Fruit fly (Drosophila melanogaster) whole organism, embryonic: ENCODE results near the gene CG14118.
A peak's percentile ranks its signal among the peaks of the same experiment; 100 is the strongest.

Experiments used
- Bgb ChIP-seq: fragments of 200-800 bp; sonication (Bioruptor generic); IDR thresholded peaks from 2 replicates; pipeline ENCODE4 v1.3.6; 2022; ENCODE audit warnings: missing biosample characterization, missing genetic modification characterization; ENCODE audit not compliant: partially characterized antibody
- CG10267 ChIP-seq: fragments of 200-800 bp; sonication (Bioruptor generic); optimal IDR thresholded peaks from 2 replicates; lab custom pipeline; 2018; ENCODE audit warnings: missing biosample characterization, mild to moderate bottlenecking, missing genetic modification characterization, moderate library complexity
- CG10543 ChIP-seq: fragments of 200-800 bp; sonication (Bioruptor generic); optimal IDR thresholded peaks from 3 replicates; lab custom pipeline; 2017; ENCODE audit warnings: missing biosample characterization, mild to moderate bottlenecking, missing genetic modification characterization, moderate library complexity
- CG10959 ChIP-seq: fragments of 200-800 bp; sonication (Bioruptor generic); IDR thresholded peaks from 2 replicates; pipeline ENCODE4 v1.3.6; 2022; ENCODE audit warnings: missing biosample characterization, missing genetic modification characterization
- CG12104 ChIP-seq: fragments of 200-800 bp; sonication (Bioruptor generic); optimal IDR thresholded peaks from 3 replicates; lab custom pipeline; 2016; ENCODE audit warnings: missing biosample characterization, missing genetic modification characterization
- CG1792 ChIP-seq: fragments of 200-800 bp; sonication (Bioruptor generic); optimal IDR thresholded peaks from 2 replicates; lab custom pipeline; 2016; ENCODE audit warnings: missing biosample characterization, missing genetic modification characterization
- CG18011 ChIP-seq: fragments of 200-800 bp; sonication (Bioruptor generic); optimal IDR thresholded peaks from 2 replicates; lab custom pipeline; 2017; ENCODE audit warnings: missing biosample characterization, missing genetic modification characterization, mild to moderate bottlenecking, moderate library complexity, missing genotype
- CG2199 ChIP-seq: fragments of 200-800 bp; sonication (Bioruptor generic); IDR thresholded peaks from 3 replicates; pipeline ENCODE4 v1.3.6; 2022; ENCODE audit warnings: missing biosample characterization, missing genetic modification characterization
- CG4424 ChIP-seq: fragments of 200-800 bp; sonication (Bioruptor generic); optimal IDR thresholded peaks from 3 replicates; lab custom pipeline; 2016; ENCODE audit warnings: missing biosample characterization, missing genetic modification characterization
- CG5180 ChIP-seq: fragments of 200-800 bp; sonication (Bioruptor generic); optimal IDR thresholded peaks from 3 replicates; lab custom pipeline; 2017; ENCODE audit warnings: missing biosample characterization, missing genetic modification characterization, mild to moderate bottlenecking, moderate library complexity, missing genetic modification reagents
- CG6175 ChIP-seq: fragments of 200-800 bp; sonication (Bioruptor generic); IDR thresholded peaks from 3 replicates; pipeline ENCODE4 v1.3.6; 2022; ENCODE audit warnings: missing biosample characterization, missing genetic modification characterization
- CG7372 ChIP-seq: fragments of 200-800 bp; sonication (Bioruptor generic); IDR thresholded peaks from 2 replicates; pipeline ENCODE4 v1.3.6; 2022; ENCODE audit warnings: missing biosample characterization, missing genetic modification characterization
- CG7745 ChIP-seq: fragments of 200-800 bp; sonication (Bioruptor generic); optimal IDR thresholded peaks from 2 replicates; lab custom pipeline; 2018; ENCODE audit warnings: missing biosample characterization, mild to moderate bottlenecking, missing genetic modification characterization, moderate library complexity
- CG9437 ChIP-seq: fragments of 200-800 bp; sonication (Bioruptor generic); optimal IDR thresholded peaks from 2 replicates; lab custom pipeline; 2018; ENCODE audit warnings: missing biosample characterization, mild to moderate bottlenecking, missing genetic modification characterization
- CG9727 ChIP-seq: fragments of 200-800 bp; sonication (Bioruptor generic); optimal IDR thresholded peaks from 3 replicates; lab custom pipeline; 2017; ENCODE audit warnings: missing biosample characterization, mild to moderate bottlenecking, missing genetic modification characterization
- Eip74EF ChIP-seq, 2 experiments: fragments of 200-800 bp in 1 of 2; fragments of >200 bp in 1 of 2; sonication (Bioruptor generic) in 1 of 2; optimal IDR thresholded peaks; 2 replicates each; lab custom pipeline; 2017 to 2019; ENCODE audit warnings: missing biosample characterization in 2 of 2, missing genetic modification characterization in 2 of 2, mild to moderate bottlenecking in 1 of 2, moderate library complexity in 1 of 2
- Elba2 ChIP-seq: fragments of 200-800 bp; sonication (Bioruptor generic); optimal IDR thresholded peaks from 3 replicates; lab custom pipeline; 2016; ENCODE audit warnings: missing biosample characterization, missing genetic modification characterization
- Ets65A ChIP-seq: fragments of 200-800 bp; sonication (Bioruptor generic); peaks from one replicate; lab custom pipeline; 2016; ENCODE audit warnings: missing biosample characterization, missing genetic modification characterization
- GATAe ChIP-seq: fragments of 200-800 bp; sonication (Bioruptor generic); conservative IDR thresholded peaks from 2 replicates; pipeline ENCODE4 v1.3.6; 2022; ENCODE audit warnings: missing biosample characterization, missing genetic modification characterization
- H2.0 ChIP-seq: fragments of 200-800 bp; sonication (Bioruptor generic); IDR thresholded peaks from 2 replicates; pipeline ENCODE4 v1.3.6; 2022; ENCODE audit warnings: missing biosample characterization, missing genetic modification characterization
- Hmr ChIP-seq: fragments of 200-800 bp; sonication (Bioruptor generic); optimal IDR thresholded peaks from 3 replicates; lab custom pipeline; 2017; ENCODE audit warnings: mild to moderate bottlenecking, missing biosample characterization, missing genetic modification reagents, missing genetic modification characterization
- Mad ChIP-seq: fragments of 200-800 bp; sonication (Bioruptor generic); optimal IDR thresholded peaks from 2 replicates; lab custom pipeline; 2016; ENCODE audit warnings: missing biosample characterization, missing genetic modification characterization
- Nf-YB ChIP-seq: fragments of 200-800 bp; sonication (Bioruptor generic); optimal IDR thresholded peaks from 3 replicates; lab custom pipeline; 2019; ENCODE audit warnings: missing biosample characterization, mild to moderate bottlenecking, missing genetic modification characterization, moderate library complexity
- Xrp1 ChIP-seq: fragments of 200-800 bp; sonication (Bioruptor generic); IDR thresholded peaks from 2 replicates; pipeline ENCODE4 v1.3.6; 2022; ENCODE audit warnings: missing biosample characterization, missing genetic modification characterization
- bab2 ChIP-seq: fragments of 200-800 bp; sonication (Bioruptor generic); optimal IDR thresholded peaks from 2 replicates; lab custom pipeline; 2016; ENCODE audit warnings: missing biosample characterization, missing genetic modification characterization
- br ChIP-seq: fragments of >200 bp; optimal IDR thresholded peaks from 2 replicates; lab custom pipeline; 2017
- chn ChIP-seq: fragments of 200-800 bp; sonication (Bioruptor generic); optimal IDR thresholded peaks from 2 replicates; lab custom pipeline; 2016; ENCODE audit warnings: missing biosample characterization, missing genetic modification characterization
- dan ChIP-seq: fragments of 200-800 bp; sonication (Bioruptor generic); IDR thresholded peaks from 2 replicates; pipeline ENCODE4 v1.3.6; 2022; ENCODE audit warnings: missing biosample characterization, missing genetic modification characterization
- dimm ChIP-seq: fragments of 200-800 bp; sonication (Bioruptor generic); IDR thresholded peaks from 2 replicates; pipeline ENCODE4 v1.3.6; 2022; ENCODE audit warnings: missing biosample characterization, missing genetic modification characterization
- eve ChIP-seq, 2 experiments: fragments of >200 bp; optimal IDR thresholded peaks; 2 replicates each; lab custom pipeline; 2017; ENCODE audit warnings: missing biosample characterization in 2 of 2, missing genetic modification characterization in 2 of 2
- exex ChIP-seq: fragments of 200-800 bp; sonication (Bioruptor generic); optimal IDR thresholded peaks from 4 replicates; lab custom pipeline; 2018; ENCODE audit warnings: missing biosample characterization, mild to moderate bottlenecking, missing genetic modification characterization, moderate library complexity
- fd102C ChIP-seq: fragments of 200-800 bp; sonication (Bioruptor generic); optimal IDR thresholded peaks from 2 replicates; lab custom pipeline; 2018; ENCODE audit warnings: missing biosample characterization, mild to moderate bottlenecking, missing genetic modification characterization, moderate library complexity
- gem ChIP-seq: fragments of 200-800 bp; sonication (Bioruptor generic); optimal IDR thresholded peaks from 2 replicates; lab custom pipeline; 2019; ENCODE audit warnings: missing biosample characterization, mild to moderate bottlenecking, missing genetic modification characterization, moderate library complexity
- grau ChIP-seq: fragments of 200-800 bp; optimal IDR thresholded peaks from 3 replicates; lab custom pipeline; 2019; ENCODE audit warnings: missing biosample characterization, mild to moderate bottlenecking, missing genetic modification characterization, moderate library complexity
- insv ChIP-seq, 2 experiments: fragments of 200-800 bp; sonication (Bioruptor generic); optimal IDR thresholded peaks; 3 replicates each; lab custom pipeline; 2016 to 2018; ENCODE audit warnings: missing biosample characterization in 2 of 2, missing genetic modification characterization in 2 of 2
- sug ChIP-seq: fragments of 200-800 bp; optimal IDR thresholded peaks from 2 replicates; lab custom pipeline; 2019; ENCODE audit warnings: missing biosample characterization, mild to moderate bottlenecking, missing genetic modification characterization, moderate library complexity
- toy ChIP-seq: fragments of 200-800 bp; sonication (Bioruptor generic); IDR thresholded peaks from 2 replicates; pipeline ENCODE4 v1.3.6; 2022; ENCODE audit warnings: missing biosample characterization, missing genetic modification characterization
- trem ChIP-seq: fragments of 200-800 bp; optimal IDR thresholded peaks from 3 replicates; lab custom pipeline; 2019; ENCODE audit warnings: missing biosample characterization, mild to moderate bottlenecking, missing genetic modification characterization, moderate library complexity
- tx ChIP-seq: fragments of 200-800 bp; sonication (Bioruptor generic); optimal IDR thresholded peaks from 2 replicates; lab custom pipeline; 2016; ENCODE audit warnings: missing biosample characterization, missing genetic modification characterization
- vnd ChIP-seq: fragments of 200-800 bp; sonication (Bioruptor generic); IDR thresholded peaks from 3 replicates; pipeline ENCODE4 v1.3.6; 2022; ENCODE audit warnings: missing biosample characterization, missing genetic modification characterization; ENCODE audit not compliant: partially characterized antibody
- zfh1 ChIP-seq: fragments of 200-800 bp; sonication (Bioruptor generic); IDR thresholded peaks from 3 replicates; pipeline ENCODE4 v1.3.6; 2022; ENCODE audit warnings: missing biosample characterization, missing genetic modification characterization

The CG14118 gene

DNA sequence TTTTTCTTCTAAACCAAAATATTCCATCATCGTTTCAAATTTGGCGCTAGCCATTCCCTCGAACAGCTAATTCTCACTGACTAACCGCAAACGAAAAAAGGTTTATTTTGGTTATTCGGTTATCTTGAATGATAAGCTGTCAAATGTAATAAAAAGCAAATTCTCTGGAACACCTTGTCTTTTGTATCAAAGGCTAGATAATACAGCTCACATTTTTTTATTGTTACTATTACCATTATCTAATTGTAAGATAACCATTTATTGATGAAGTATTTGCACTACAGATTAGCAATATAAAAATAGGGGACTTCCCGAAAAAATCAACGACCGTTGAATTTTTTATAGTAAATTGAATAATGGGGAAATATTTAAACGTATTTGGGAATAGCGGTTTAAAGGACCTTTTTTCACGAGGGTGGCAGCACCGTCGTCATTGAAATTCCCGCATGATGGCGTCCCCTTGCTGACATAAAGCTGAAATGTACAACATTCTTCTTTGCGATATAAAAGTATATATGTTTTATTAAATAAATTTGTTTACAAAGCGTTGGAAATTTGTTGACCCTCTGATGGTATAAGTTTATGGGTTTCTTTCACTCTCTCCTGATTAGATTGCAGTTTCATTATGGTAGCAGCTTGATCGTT, 31.1 kb upstream of the CG14118 start, which contains the start of gene CG32107 (continued):
- TF ChIP-seq CG5180 (GFP tag; lab: Kevin White, UChicago), result peak; percentile 44
- peak; percentile 9 for TF ChIP-seq gem (tag; lab: Kevin White, UChicago)
- TF ChIP-seq Ets65A (GFP tag; lab: Kevin White, UChicago), result peak; percentile 30
- peak; percentile 23 for TF ChIP-seq fd102C
- TF ChIP-seq trem, result peak; percentile 53
- TF ChIP-seq insv (GFP tag; optimal IDR thresholded peaks at IDR 0.05; lab: Kevin White, UChicago), result peak in 1 of 2 experiments; percentile 13
- TF ChIP-seq CG1792 (GFP tag; lab: Kevin White, UChicago), result no peak
- peak; percentile 16 for TF ChIP-seq Hmr (GFP tag; lab: Kevin White, UChicago)
- no peak for TF ChIP-seq Elba2
- TF ChIP-seq CG10543 (GFP tag; lab: Kevin White, UChicago), result no peak
- TF ChIP-seq Nf-YB (GFP tag; lab: Kevin White, UChicago), result no peak
- TF ChIP-seq dimm (GFP tag; lab: Robert Waterston, UW), result no peak
- TF ChIP-seq vnd (GFP tag; lab: Robert Waterston, UW), result no peak
- peak; percentile 19 for TF ChIP-seq CG4424 (GFP tag; lab: Kevin White, UChicago)
- TF ChIP-seq zfh1 (GFP tag; lab: Robert Waterston, UW), result 0 out of 3 replicates have a peak, but pooled peaks have one; percentile 21
- TF ChIP-seq Mad (GFP tag; lab: Kevin White, UChicago), result no peak
- TF ChIP-seq bab2 (GFP tag; lab: Kevin White, UChicago), result no peak
- peak; percentile 95 for TF ChIP-seq CG2199 (GFP tag; lab: Robert Waterston, UW)
- no peak for TF ChIP-seq CG7372 (GFP tag; lab: Robert Waterston, UW)
- no peak for TF ChIP-seq CG9437 (GFP tag; lab: Kevin White, UChicago)
- no peak for TF ChIP-seq CG7745 (tag; lab: Kevin White, UChicago)
- no peak for TF ChIP-seq H2.0
- 0 out of 2 replicates have a peak, but pooled peaks have one; percentile 29 for TF ChIP-seq Xrp1 (GFP tag; lab: Robert Waterston, UW)
- no peak for TF ChIP-seq CG9727 (GFP tag; lab: Kevin White, UChicago)
- peak; percentile 11 for TF ChIP-seq CG10267 (tag; lab: Kevin White, UChicago)
- no peak for TF ChIP-seq Eip74EF (GFP tag; optimal IDR thresholded peaks at IDR 0.05; lab: Kevin White, UChicago)
- TF ChIP-seq br (lab: Kevin White, UChicago), result no peak
- TF ChIP-seq sug (tag; lab: Kevin White, UChicago), result no peak
- no peak for TF ChIP-seq CG12104 (GFP tag; lab: Kevin White, UChicago)
- TF ChIP-seq grau (tag; lab: Kevin White, UChicago), result no peak
- peak; percentile 34; the same call in 1 of the 2 replicates for TF ChIP-seq Bgb (GFP tag; lab: Robert Waterston, UW)
- no peak for TF ChIP-seq chn (GFP tag; lab: Kevin White, UChicago)
- TF ChIP-seq toy (GFP tag; lab: Robert Waterston, UW), result no peak
- no peak for TF ChIP-seq dan (GFP tag; lab: Robert Waterston, UW)
- peak; percentile 96 for TF ChIP-seq CG18011 (GFP tag; lab: Kevin White, UChicago)

DNA sequence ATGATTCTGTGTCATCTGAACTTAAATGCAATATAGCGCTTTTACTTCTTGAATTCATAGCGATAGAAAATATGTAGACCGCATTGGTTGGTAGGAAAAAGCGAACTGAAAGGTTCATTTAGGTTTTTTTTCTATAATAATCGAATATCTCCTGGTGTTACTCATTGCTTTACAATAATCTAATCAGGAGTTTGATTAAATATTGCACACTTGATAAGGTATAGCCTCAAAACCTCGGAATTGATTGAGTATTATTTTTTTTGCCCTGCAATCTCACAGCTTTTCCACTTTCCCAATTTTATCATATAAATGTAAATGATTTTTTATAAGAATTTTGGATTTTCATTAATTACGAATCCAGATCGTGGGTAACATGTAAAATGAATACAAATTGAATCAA, 29.6 kb upstream of the CG14118 start, which contains the start of gene CG10943:
CG10943 (minus strand) TSS at position 101 of the 400 bp plus-strand sequence.
- TF ChIP-seq CG10959 (GFP tag; lab: Robert Waterston, UW) (no peak), CG6175 (GFP tag; lab: Robert Waterston, UW) (no peak), GATAe (GFP tag; lab: Robert Waterston, UW) (0 out of 2 replicates have a peak, but pooled peaks have one; percentile 22), exex (peak; percentile 4), tx (GFP tag; lab: Kevin White, UChicago) (no peak), eve (GFP tag; optimal IDR thresholded peaks at IDR 0.05; lab: Kevin White, UChicago) (no peak)
- TF ChIP-seq, all 482 proteins: peak for 2
